Worm (Caenorhabditis elegans) whole organism, young adult: ENCODE data around the gene Y57E12B.10.

Experiments
- B0035.1 ChIP-seq: sonication (generic microtip); optimal IDR thresholded peaks from 2 replicates; lab custom pipeline; 2016; ENCODE audit warnings: missing genetic modification characterization, mild to moderate bottlenecking, missing compliant biosample characterization, missing genotype, missing genetic modification reagents
- C06A6.2 ChIP-seq: fragments of 200-800 bp; sonication (Bioruptor generic); conservative IDR thresholded peaks from 2 replicates; pipeline ENCODE4 v1.3.6; 2022; ENCODE audit warnings: missing genetic modification characterization, missing compliant biosample characterization
- D2030.7 ChIP-seq: fragments of 200-800 bp; sonication (Bioruptor generic); IDR thresholded peaks from 2 replicates; pipeline ENCODE4 v1.3.6; 2022; ENCODE audit warnings: missing genetic modification reagents, missing genetic modification characterization, missing compliant biosample characterization
- F10E7.11 ChIP-seq: sonication (generic microtip); optimal IDR thresholded peaks from 2 replicates; lab custom pipeline; 2017; ENCODE audit warnings: mild to moderate bottlenecking, missing genetic modification characterization, moderate library complexity, missing compliant biosample characterization
- F33H1.4 ChIP-seq: fragments of 200-800 bp; sonication (Bioruptor generic); IDR thresholded peaks from 2 replicates; pipeline ENCODE4 v1.3.6; 2022; ENCODE audit warnings: missing genetic modification reagents, missing genetic modification characterization, missing compliant biosample characterization
- F49E8.2 ChIP-seq: sonication (generic microtip); optimal IDR thresholded peaks from 3 replicates; lab custom pipeline; 2017; ENCODE audit warnings: missing genetic modification characterization, mild to moderate bottlenecking, missing compliant biosample characterization, antibody characterized with exemption, moderate library complexity; ENCODE audit not compliant: insufficient read depth
- T26A5.8 ChIP-seq: sonication (generic microtip); optimal IDR thresholded peaks from 2 replicates; lab custom pipeline; 2016; ENCODE audit warnings: missing genetic modification characterization, missing compliant biosample characterization
- Y53F4B.3 ChIP-seq: fragments of 200-800 bp; sonication (Bioruptor generic); IDR thresholded peaks from 2 replicates; pipeline ENCODE4 v1.3.6; 2022; ENCODE audit warnings: missing genetic modification reagents, missing genetic modification characterization, missing compliant biosample characterization
- Y53G8AR.9 ChIP-seq: fragments of 200-800 bp; sonication (Bioruptor generic); conservative IDR thresholded peaks from 2 replicates; pipeline ENCODE4 v1.3.6; 2022; ENCODE audit warnings: missing genetic modification reagents, missing genetic modification characterization, missing compliant biosample characterization
- Y67H2A.10 ChIP-seq: fragments of 200-800 bp; sonication (Bioruptor generic); conservative IDR thresholded peaks from 2 replicates; pipeline ENCODE4 v1.3.6; 2022; ENCODE audit warnings: missing genetic modification reagents, missing genetic modification characterization, missing compliant biosample characterization
- ama-1 ChIP-seq, 3 experiments: fragments of 150-350 bp in 1 of 3; sonication (generic microtip) in 2 of 3; optimal IDR thresholded peaks; 2 replicates each; lab custom pipeline; 2014 to 2018; ENCODE audit warnings: missing biosample characterization in 2 of 3, missing genetic modification characterization in 2 of 3, missing genetic modification reagents in 2 of 3
- aptf-3 ChIP-seq: fragments of 200-800 bp; sonication (Bioruptor generic); IDR thresholded peaks from 2 replicates; pipeline ENCODE4 v1.3.6; 2022; ENCODE audit warnings: missing genetic modification characterization, missing compliant biosample characterization
- attf-3 ChIP-seq: fragments of 200-800 bp; sonication (Bioruptor generic); conservative IDR thresholded peaks from 2 replicates; pipeline ENCODE4 v1.3.6; 2022; ENCODE audit warnings: missing genetic modification reagents, missing genetic modification characterization, missing compliant biosample characterization
- ccch-3 ChIP-seq: fragments of 200-800 bp; sonication (Bioruptor generic); optimal IDR thresholded peaks from 2 replicates; lab custom pipeline; 2018; ENCODE audit warnings: mild to moderate bottlenecking, missing genetic modification characterization, missing compliant biosample characterization
- ceh-100 ChIP-seq: fragments of 200-800 bp; sonication (Bioruptor generic); IDR thresholded peaks from 2 replicates; pipeline ENCODE4 v1.3.6; 2022; ENCODE audit warnings: missing genetic modification reagents, missing genetic modification characterization, missing compliant biosample characterization
- ceh-58 ChIP-seq: fragments of 200-800 bp; sonication (Bioruptor generic); IDR thresholded peaks from 2 replicates; pipeline ENCODE4 v1.3.6; 2022; ENCODE audit warnings: missing genetic modification characterization, missing compliant biosample characterization
- chd-7 ChIP-seq: sonication (generic microtip); optimal IDR thresholded peaks from 2 replicates; lab custom pipeline; 2016; ENCODE audit warnings: mild to moderate bottlenecking, missing genetic modification characterization, moderate library complexity, missing compliant biosample characterization
- dox-1 ChIP-seq: fragments of 200-800 bp; sonication (Bioruptor generic); IDR thresholded peaks from 2 replicates; pipeline ENCODE4 v1.3.6; 2022; ENCODE audit warnings: missing genetic modification reagents, missing genetic modification characterization, missing compliant biosample characterization
- dpff-1 ChIP-seq: sonication (generic microtip); optimal IDR thresholded peaks from 2 replicates; lab custom pipeline; 2017; ENCODE audit warnings: mild to moderate bottlenecking, missing genetic modification characterization, missing compliant biosample characterization
- efl-1 ChIP-seq: fragments of 150-350 bp; optimal IDR thresholded peaks from 2 replicates; lab custom pipeline; 2014; ENCODE audit warnings: missing biosample characterization, missing genetic modification reagents, missing genetic modification characterization
- egl-18 ChIP-seq: fragments of 200-800 bp; sonication (Bioruptor generic); IDR thresholded peaks from 2 replicates; pipeline ENCODE4 v1.3.6; 2022; ENCODE audit warnings: missing genetic modification reagents, missing genetic modification characterization, missing compliant biosample characterization
- egl-44 ChIP-seq: fragments of 200-800 bp; sonication (Bioruptor generic); IDR thresholded peaks from 2 replicates; pipeline ENCODE4 v1.3.6; 2022; ENCODE audit warnings: missing genetic modification reagents, missing genetic modification characterization, missing compliant biosample characterization
- ets-4 ChIP-seq: fragments of 200-800 bp; sonication (Bioruptor generic); optimal IDR thresholded peaks from 2 replicates; lab custom pipeline; 2018; ENCODE audit warnings: mild to moderate bottlenecking, missing genetic modification characterization, missing compliant biosample characterization
- fkh-3 ChIP-seq: sonication (generic microtip); optimal IDR thresholded peaks from 2 replicates; lab custom pipeline; 2016; ENCODE audit warnings: mild to moderate bottlenecking, missing genetic modification characterization, missing compliant biosample characterization
- gei-17 ChIP-seq: fragments of 200-800 bp; sonication (Bioruptor generic); optimal IDR thresholded peaks from 2 replicates; lab custom pipeline; 2018; ENCODE audit warnings: mild to moderate bottlenecking, missing genetic modification characterization, missing compliant biosample characterization
- hrde-1 ChIP-seq: sonication (generic microtip); optimal IDR thresholded peaks from 2 replicates; lab custom pipeline; 2016; ENCODE audit warnings: missing genetic modification characterization, mild to moderate bottlenecking, missing compliant biosample characterization, moderate library complexity, missing genotype, missing genetic modification reagents, borderline replicate concordance
- lin-40 ChIP-seq: sonication (generic microtip); optimal IDR thresholded peaks from 2 replicates; lab custom pipeline; 2016; ENCODE audit warnings: missing genetic modification characterization, mild to moderate bottlenecking, missing compliant biosample characterization, missing genotype, missing genetic modification reagents
- lsl-1 ChIP-seq: fragments of 200-800 bp; sonication (Bioruptor generic); optimal IDR thresholded peaks from 2 replicates; lab custom pipeline; 2018; ENCODE audit warnings: mild to moderate bottlenecking, missing genetic modification characterization, moderate library complexity, missing compliant biosample characterization
- madf-10 ChIP-seq: sonication (generic microtip); optimal IDR thresholded peaks from 2 replicates; lab custom pipeline; 2016; ENCODE audit warnings: mild to moderate bottlenecking, missing genetic modification characterization, missing compliant biosample characterization
- madf-6 ChIP-seq: fragments of 200-800 bp; sonication (Bioruptor generic); IDR thresholded peaks from 2 replicates; pipeline ENCODE4 v1.3.6; 2022; ENCODE audit warnings: missing genetic modification reagents, missing genetic modification characterization, missing compliant biosample characterization
- mcd-1 ChIP-seq: fragments of 200-800 bp; sonication (Bioruptor generic); IDR thresholded peaks from 2 replicates; pipeline ENCODE4 v1.3.6; 2022; ENCODE audit warnings: missing genetic modification reagents, missing genetic modification characterization, missing compliant biosample characterization
- nfyb-1 ChIP-seq: fragments of 200-800 bp; sonication (Bioruptor generic); IDR thresholded peaks from 2 replicates; pipeline ENCODE4 v1.3.6; 2022; ENCODE audit warnings: missing genetic modification reagents, missing genetic modification characterization, missing compliant biosample characterization
- nhr-80 ChIP-seq: sonication (generic microtip); optimal IDR thresholded peaks from 2 replicates; lab custom pipeline; 2016; ENCODE audit warnings: missing genetic modification characterization, missing compliant biosample characterization
- rcor-1 ChIP-seq: fragments of 200-800 bp; sonication (Bioruptor generic); IDR thresholded peaks from 2 replicates; pipeline ENCODE4 v1.3.6; 2022; ENCODE audit warnings: missing genetic modification reagents, missing genetic modification characterization, missing compliant biosample characterization
- repo-1 ChIP-seq: sonication (generic microtip); optimal IDR thresholded peaks from 2 replicates; lab custom pipeline; 2017; ENCODE audit warnings: mild to moderate bottlenecking, missing genetic modification characterization, missing compliant biosample characterization
- snpc-1.3 ChIP-seq: sonication (generic microtip); optimal IDR thresholded peaks from 2 replicates; lab custom pipeline; 2017; ENCODE audit warnings: missing genetic modification characterization, mild to moderate bottlenecking, missing compliant biosample characterization, antibody characterized with exemption, moderate library complexity, missing genotype, missing genetic modification reagents; ENCODE audit not compliant: insufficient read depth
- xnd-1 ChIP-seq: sonication (generic microtip); optimal IDR thresholded peaks from 2 replicates; lab custom pipeline; 2016; ENCODE audit warnings: missing genotype, missing genetic modification reagents, missing genetic modification characterization, missing compliant biosample characterization
- ztf-18 ChIP-seq: sonication (generic microtip); optimal IDR thresholded peaks from 2 replicates; lab custom pipeline; 2016; ENCODE audit warnings: missing genotype, mild to moderate bottlenecking, missing genetic modification characterization, missing compliant biosample characterization
- ztf-25 ChIP-seq: fragments of 200-800 bp; sonication (Bioruptor generic); IDR thresholded peaks from 2 replicates; pipeline ENCODE4 v1.3.6; 2022; ENCODE audit warnings: missing genetic modification reagents, missing genetic modification characterization, missing compliant biosample characterization
- ztf-28 ChIP-seq: fragments of 200-800 bp; sonication (Bioruptor generic); IDR thresholded peaks from 2 replicates; pipeline ENCODE4 v1.3.6; 2022; ENCODE audit warnings: missing genetic modification reagents, missing genetic modification characterization, missing compliant biosample characterization

The Y57E12B.10 gene

ce11 chrV:6971567-6971966, 35.8 kb upstream of the Y57E12B.10 start, which contains the start of gene srx-59:
srx-59 (plus strand) TSS chrV:6971867.
- TF ChIP-seq ccch-3 (GFP tag; lab: Kevin White, UChicago) (no peak), lin-40 (no peak), nfyb-1 (GFP tag; lab: Robert Waterston, UW) (no peak), madf-10 (tag; lab: Kevin White, UChicago) (no peak), ztf-18 (tag; lab: Kevin White, UChicago) (no peak), nhr-80 (no peak), ceh-100 (GFP tag; lab: Robert Waterston, UW) (no peak), gei-17 (no peak), dpff-1 (tag; lab: Kevin White, UChicago) (no peak), Y53G8AR.9 (GFP tag; lab: Robert Waterston, UW) (no peak), ets-4 (GFP tag; lab: Kevin White, UChicago) (no peak), snpc-1.3 (tag; lab: Kevin White, UChicago) (no peak), mcd-1 (no peak), C06A6.2 (no peak), chd-7 (tag; lab: Kevin White, UChicago) (no peak), F49E8.2 (tag; lab: Kevin White, UChicago) (no peak), ztf-28 (no peak), aptf-3 (no peak)

ce11 chrV:6969950-6970532, 34.3 kb upstream of the Y57E12B.10 start, which contains the start of gene ptr-15:
ptr-15 (minus strand) TSS chrV:6970000.
- TF ChIP-seq Y53F4B.3 (GFP tag; lab: Robert Waterston, UW) (no peak), ceh-58 (GFP tag; lab: Robert Waterston, UW) (0 out of 2 replicates have a peak, but pooled peaks have one; percentile 12)

ce11 chrV:6956237-6956636, 20.5 kb upstream of the Y57E12B.10 start, which contains the start of gene mec-1:
mec-1 (plus strand) TSS chrV:6956537.
- TF ChIP-seq dox-1 (GFP tag; lab: Robert Waterston, UW), result no peak
- TF ChIP-seq mcd-1, result no peak
- TF ChIP-seq egl-18 (GFP tag; lab: Robert Waterston, UW), result no peak
- TF ChIP-seq madf-6 (GFP tag; lab: Robert Waterston, UW), result no peak
- no peak for TF ChIP-seq xnd-1 (tag; lab: Kevin White, UChicago)
- no peak for TF ChIP-seq Y67H2A.10 (GFP tag; lab: Robert Waterston, UW)
- no peak for TF ChIP-seq D2030.7 (GFP tag; lab: Robert Waterston, UW)
- no peak for TF ChIP-seq ets-4 (GFP tag; lab: Kevin White, UChicago)
- no peak for TF ChIP-seq ccch-3 (GFP tag; lab: Kevin White, UChicago)
- no peak for TF ChIP-seq chd-7 (tag; lab: Kevin White, UChicago)
- no peak for TF ChIP-seq rcor-1 (GFP tag; lab: Robert Waterston, UW)
- no peak for TF ChIP-seq efl-1 (GFP tag; lab: Kevin White, UChicago)

ce11 chrV:6953797-6954196, 18.0 kb upstream of the Y57E12B.10 start, which contains the start of gene srg-31:
srg-31 (minus strand) TSS chrV:6953897.
- TF ChIP-seq fkh-3 (tag; lab: Kevin White, UChicago), result no peak
- no peak for TF ChIP-seq ztf-25 (GFP tag; lab: Robert Waterston, UW)
- no peak for TF ChIP-seq T26A5.8
- TF ChIP-seq F33H1.4 (GFP tag; lab: Robert Waterston, UW), result no peak
- no peak for TF ChIP-seq lsl-1 (GFP tag; lab: Kevin White, UChicago)
- no peak for TF ChIP-seq xnd-1 (tag; lab: Kevin White, UChicago)
- TF ChIP-seq B0035.1, result no peak
- no peak for TF ChIP-seq egl-44 (GFP tag; lab: Robert Waterston, UW)
- TF ChIP-seq ama-1 (optimal IDR thresholded peaks at IDR 0.05; lab: Kevin White, UChicago), result no peak
- no peak for TF ChIP-seq ama-1 (GFP tag; optimal IDR thresholded peaks at IDR 0.05; lab: Kevin White, UChicago)
- TF ChIP-seq attf-3 (GFP tag; lab: Robert Waterston, UW), result no peak
- TF ChIP-seq F10E7.11 (tag; lab: Kevin White, UChicago), result no peak
- no peak for TF ChIP-seq madf-6 (GFP tag; lab: Robert Waterston, UW)
- TF ChIP-seq repo-1 (tag; lab: Kevin White, UChicago), result no peak
- no peak for TF ChIP-seq hrde-1 (tag; lab: Kevin White, UChicago)
